Worm (Caenorhabditis elegans): ENCODE measurements around the gene ser-2.

Gene ser-2

DNA sequence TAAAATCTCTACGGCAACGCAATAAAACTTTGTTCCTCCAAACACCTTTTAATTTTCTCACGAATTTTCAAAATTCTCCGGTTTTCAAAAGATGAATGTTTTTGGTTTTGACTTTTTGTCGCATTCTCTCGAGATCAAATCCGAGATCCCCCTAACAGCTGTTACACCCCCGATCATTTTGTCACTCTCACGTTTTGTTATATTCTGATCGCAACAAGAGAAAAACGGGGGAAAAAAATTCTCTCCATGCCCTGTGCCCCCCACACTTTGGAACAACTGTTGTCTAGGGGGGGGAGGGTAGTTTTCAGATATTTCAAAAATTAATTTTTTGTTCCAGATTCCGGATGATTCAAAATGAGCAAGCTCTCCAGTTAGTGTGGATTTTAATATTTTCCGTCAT, 35.4 kb upstream of the ser-2 start:
- TF ChIP-seq elt-3 (tag; optimal IDR thresholded peaks at IDR 0.05), result no peak
- TF ChIP-seq ham-2 (GFP tag; optimal IDR thresholded peaks at IDR 0.05), result no peak
- TF ChIP-seq unc-120 (tag; optimal IDR thresholded peaks at IDR 0.05; ENCODE audit: poor library complexity, severe bottlenecking), result peak; percentile 25
- no peak for TF ChIP-seq mls-2 (tag; optimal IDR thresholded peaks at IDR 0.05)
- no peak for TF ChIP-seq nhr-2 (tag; optimal IDR thresholded peaks at IDR 0.05)
- no peak for TF ChIP-seq M03D4.4 (tag; optimal IDR thresholded peaks at IDR 0.05)
- no peak for TF ChIP-seq drap-1 (GFP tag; optimal IDR thresholded peaks at IDR 0.05)
- TF ChIP-seq nhr-28 (tag; optimal IDR thresholded peaks at IDR 0.05), result no peak
- peak; percentile 92 for TF ChIP-seq hlh-1 (tag; optimal IDR thresholded peaks at IDR 0.05)
- peak; percentile 21 for TF ChIP-seq unc-62 (GFP tag; optimal IDR thresholded peaks at IDR 0.05)
- no peak for TF ChIP-seq zip-8 (tag; optimal IDR thresholded peaks at IDR 0.05)
- TF ChIP-seq mep-1 (tag; optimal IDR thresholded peaks at IDR 0.05), result no peak

DNA sequence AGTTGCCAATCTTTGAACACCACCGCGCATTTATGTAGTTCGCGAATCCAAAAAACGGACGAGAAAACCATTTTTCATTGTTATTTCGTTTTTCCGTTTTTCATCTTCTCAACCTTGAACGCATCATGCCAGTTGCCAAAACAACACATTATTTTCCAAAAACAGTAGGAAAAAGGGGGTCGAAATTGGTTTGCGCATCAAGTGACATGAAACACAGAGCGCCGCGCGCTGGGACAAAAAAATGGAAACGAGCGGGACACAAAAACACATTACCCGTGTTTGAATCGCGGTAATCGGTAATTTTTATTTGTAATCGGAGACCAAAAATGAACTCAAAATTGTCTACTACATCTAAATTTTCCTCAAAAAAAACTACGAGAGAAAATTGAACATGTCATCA, 33.6 kb upstream of the ser-2 start:
- TF ChIP-seq snpc-4 (tag; optimal IDR thresholded peaks at IDR 0.05), result no peak
- TF ChIP-seq hlh-1 (tag; optimal IDR thresholded peaks at IDR 0.05), result no peak
- TF ChIP-seq unc-120 (tag; optimal IDR thresholded peaks at IDR 0.05; ENCODE audit: poor library complexity, severe bottlenecking), result no peak
- TF ChIP-seq zip-8 (tag; optimal IDR thresholded peaks at IDR 0.05), result no peak
- TF ChIP-seq ham-2 (GFP tag; optimal IDR thresholded peaks at IDR 0.05), result no peak
- no peak for TF ChIP-seq mep-1 (tag; optimal IDR thresholded peaks at IDR 0.05)
- TF ChIP-seq nhr-76 (tag; optimal IDR thresholded peaks at IDR 0.05), result no peak
- TF ChIP-seq ces-1 (GFP tag; optimal IDR thresholded peaks at IDR 0.05), result no peak
- no peak for TF ChIP-seq cnd-1 (tag; optimal IDR thresholded peaks at IDR 0.05)
- TF ChIP-seq sem-2 (GFP tag; optimal IDR thresholded peaks at IDR 0.05), result no peak
- TF ChIP-seq nhr-237 (tag; optimal IDR thresholded peaks at IDR 0.05), result no peak
- TF ChIP-seq unc-39 (tag; optimal IDR thresholded peaks at IDR 0.05), result no peak
- TF ChIP-seq lsy-2 (tag; optimal IDR thresholded peaks at IDR 0.05), result no peak

DNA sequence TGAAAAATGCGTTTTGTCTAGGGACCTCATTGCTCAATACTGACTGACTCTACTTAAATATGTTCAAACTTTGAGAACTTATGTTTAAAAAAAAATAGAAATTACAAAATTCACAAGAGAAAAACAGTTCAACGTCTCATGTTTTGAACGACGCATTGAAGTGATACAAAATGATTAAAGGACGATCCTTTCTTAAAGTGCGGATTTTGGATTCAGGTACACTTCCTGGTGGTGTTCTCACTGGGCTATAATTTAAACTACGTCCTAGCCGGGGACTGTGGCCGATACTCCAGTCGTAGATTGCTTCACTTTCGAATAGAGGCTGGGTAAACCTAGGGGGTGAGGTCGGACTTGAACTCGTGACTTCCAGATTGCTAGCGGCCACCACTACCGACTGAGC, 32.9 kb upstream of the ser-2 start:
- TF ChIP-seq M03D4.4 (tag; optimal IDR thresholded peaks at IDR 0.05), result no peak
- TF ChIP-seq cnd-1 (tag; optimal IDR thresholded peaks at IDR 0.05), result no peak
- TF ChIP-seq elt-3 (tag; optimal IDR thresholded peaks at IDR 0.05), result no peak
- no peak for TF ChIP-seq pha-4 (tag; optimal IDR thresholded peaks at IDR 0.05)
- no peak for TF ChIP-seq nhr-237 (tag; optimal IDR thresholded peaks at IDR 0.05)
- TF ChIP-seq drap-1 (GFP tag; optimal IDR thresholded peaks at IDR 0.05), result no peak
- no peak for TF ChIP-seq hlh-1 (tag; optimal IDR thresholded peaks at IDR 0.05)
- no peak for TF ChIP-seq lin-32 (GFP tag; optimal IDR thresholded peaks at IDR 0.05)
- no peak for TF ChIP-seq blmp-1 (tag; optimal IDR thresholded peaks at IDR 0.05)
- no peak for TF ChIP-seq unc-62 (GFP tag; optimal IDR thresholded peaks at IDR 0.05)
- no peak for TF ChIP-seq mls-2 (tag; optimal IDR thresholded peaks at IDR 0.05)
- TF ChIP-seq ham-2 (GFP tag; optimal IDR thresholded peaks at IDR 0.05), result no peak
- no peak for TF ChIP-seq nhr-2 (tag; optimal IDR thresholded peaks at IDR 0.05)
- no peak for TF ChIP-seq flh-1 (GFP tag; optimal IDR thresholded peaks at IDR 0.05)
- no peak for TF ChIP-seq nhr-28 (tag; optimal IDR thresholded peaks at IDR 0.05)
- TF ChIP-seq mep-1 (tag; optimal IDR thresholded peaks at IDR 0.05), result no peak
- TF ChIP-seq ceh-43 (GFP tag; optimal IDR thresholded peaks at IDR 0.05), result no peak
- no peak for TF ChIP-seq ceh-39 (tag; optimal IDR thresholded peaks at IDR 0.05)
- TF ChIP-seq snpc-4 (tag; optimal IDR thresholded peaks at IDR 0.05), result no peak

DNA sequence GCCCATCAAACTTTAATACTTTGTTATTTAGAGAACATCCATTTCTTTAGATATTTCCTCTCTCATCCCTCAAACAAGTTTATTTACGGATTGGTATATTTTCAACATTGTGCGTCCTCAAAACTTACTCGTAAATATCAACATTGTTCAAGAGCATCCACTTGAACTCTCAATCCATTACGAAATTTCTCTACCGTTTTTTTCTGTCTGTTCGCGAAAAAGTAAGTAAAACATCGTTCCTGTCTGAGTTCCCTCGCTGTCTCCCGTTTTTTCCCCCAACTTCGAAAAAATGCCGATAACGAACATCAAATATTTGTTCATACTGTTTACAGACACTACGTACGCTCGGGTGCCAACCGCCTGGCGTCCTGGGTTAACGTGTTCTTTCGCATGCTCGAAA, 32.1 kb upstream of the ser-2 start:
- TF ChIP-seq ztf-11 (tag; optimal IDR thresholded peaks at IDR 0.05) (no peak), M03D4.4 (tag; optimal IDR thresholded peaks at IDR 0.05) (no peak), pha-4 (tag; optimal IDR thresholded peaks at IDR 0.05) (no peak), elt-3 (tag; optimal IDR thresholded peaks at IDR 0.05) (no peak), blmp-1 (tag; optimal IDR thresholded peaks at IDR 0.05) (no peak), hlh-1 (tag; optimal IDR thresholded peaks at IDR 0.05) (no peak), snpc-4 (tag; optimal IDR thresholded peaks at IDR 0.05) (no peak), ceh-43 (GFP tag; optimal IDR thresholded peaks at IDR 0.05) (no peak), lin-32 (GFP tag; optimal IDR thresholded peaks at IDR 0.05) (no peak), tbx-8 (GFP tag; optimal IDR thresholded peaks at IDR 0.05) (no peak), drap-1 (GFP tag; optimal IDR thresholded peaks at IDR 0.05) (no peak), ham-2 (GFP tag; optimal IDR thresholded peaks at IDR 0.05) (no peak)

DNA sequence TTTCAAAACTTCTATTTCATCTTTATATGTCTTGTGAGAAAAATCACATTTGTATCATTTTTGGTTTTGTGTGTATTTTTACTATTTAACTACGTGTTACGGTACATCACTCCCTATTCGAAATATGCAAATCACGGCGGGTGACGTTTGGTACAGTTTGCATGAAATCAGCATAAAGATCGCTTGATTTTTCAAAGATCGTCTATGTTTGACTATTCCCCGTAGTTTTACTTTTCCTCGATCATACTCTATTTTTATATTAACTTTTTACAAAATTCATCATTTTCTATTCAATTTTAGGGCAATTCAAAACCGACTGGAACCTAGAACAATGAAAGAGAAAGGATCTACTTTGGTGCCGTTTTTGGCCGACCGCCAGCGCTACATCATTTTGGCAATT, 27.9 kb upstream of the ser-2 start, which contains the start of gene Y15E3A.4:
Gene Y15E3A.4, plus strand, starts transcription at position 301 of the 400 bp plus-strand sequence.
- no peak for TF ChIP-seq flh-1 (GFP tag; optimal IDR thresholded peaks at IDR 0.05)
- TF ChIP-seq M03D4.4 (tag; optimal IDR thresholded peaks at IDR 0.05), result no peak
- no peak for TF ChIP-seq sptf-1 (tag; optimal IDR thresholded peaks at IDR 0.05)
- no peak for TF ChIP-seq mab-5 (tag; optimal IDR thresholded peaks at IDR 0.05)
- TF ChIP-seq ceh-83 (GFP tag; optimal IDR thresholded peaks at IDR 0.05), result no peak
- TF ChIP-seq nhr-2 (tag; optimal IDR thresholded peaks at IDR 0.05), result no peak
- TF ChIP-seq unc-120 (tag; optimal IDR thresholded peaks at IDR 0.05; ENCODE audit: poor library complexity, severe bottlenecking), result no peak
- no peak for TF ChIP-seq ces-1 (GFP tag; optimal IDR thresholded peaks at IDR 0.05)
- no peak for TF ChIP-seq pha-4 (tag; optimal IDR thresholded peaks at IDR 0.05)
- TF ChIP-seq unc-62 (GFP tag; optimal IDR thresholded peaks at IDR 0.05), result no peak
- TF ChIP-seq hlh-1 (tag; optimal IDR thresholded peaks at IDR 0.05), result no peak
- TF ChIP-seq unc-39 (tag; optimal IDR thresholded peaks at IDR 0.05), result no peak
- no peak for TF ChIP-seq lin-32 (GFP tag; optimal IDR thresholded peaks at IDR 0.05)
- TF ChIP-seq zip-8 (tag; optimal IDR thresholded peaks at IDR 0.05), result no peak
